Worm (Caenorhabditis elegans) whole organism, L4 larva: ENCODE data around the gene F59A7.11.

Experiments
- D1046.2 ChIP-seq: fragments of 200-800 bp; sonication (Bioruptor generic); IDR thresholded peaks from 2 replicates; pipeline ENCODE4 v1.3.6; 2022; ENCODE audit warnings: missing genetic modification characterization, missing compliant biosample characterization
- F26F4.8 ChIP-seq: fragments of 200-800 bp; sonication (Bioruptor generic); conservative IDR thresholded peaks from 2 replicates; pipeline ENCODE4 v1.3.6; 2022; ENCODE audit warnings: missing genetic modification characterization, missing compliant biosample characterization
- F49E8.2 ChIP-seq: sonication (generic microtip); optimal IDR thresholded peaks from 2 replicates; lab custom pipeline; 2016; ENCODE audit warnings: missing compliant biosample characterization, mild to moderate bottlenecking, missing genetic modification characterization, borderline replicate concordance
- T20F7.1 ChIP-seq: fragments of 200-800 bp; sonication (Bioruptor generic); optimal IDR thresholded peaks from 2 replicates; lab custom pipeline; 2018; ENCODE audit warnings: mild to moderate bottlenecking, missing genetic modification characterization, missing compliant biosample characterization
- Y5F2A.4 ChIP-seq: fragments of 200-800 bp; sonication (Bioruptor generic); optimal IDR thresholded peaks from 2 replicates; lab custom pipeline; 2018; ENCODE audit warnings: mild to moderate bottlenecking, missing genetic modification characterization, missing compliant biosample characterization
- ZK337.2 ChIP-seq: fragments of 200-800 bp; sonication (Bioruptor generic); IDR thresholded peaks from 2 replicates; pipeline ENCODE4 v1.3.6; 2022; ENCODE audit warnings: missing genetic modification reagents, missing genetic modification characterization, missing compliant biosample characterization
- ZK546.5 ChIP-seq, 2 experiments: sonication (generic microtip); optimal IDR thresholded peaks; 2 replicates each; lab custom pipeline; 2017; ENCODE audit warnings: missing biosample characterization in 2 of 2, missing genetic modification characterization in 2 of 2
- aly-2 ChIP-seq: sonication (generic microtip); optimal IDR thresholded peaks from 2 replicates; lab custom pipeline; 2018; ENCODE audit warnings: missing biosample characterization, missing genetic modification characterization
- arid-1 ChIP-seq: fragments of 200-800 bp; sonication (Bioruptor generic); conservative IDR thresholded peaks from 2 replicates; pipeline ENCODE4 v1.3.6; 2022; ENCODE audit warnings: missing genetic modification reagents, missing genetic modification characterization, missing compliant biosample characterization
- ceh-32 ChIP-seq: sonication (generic microtip); optimal IDR thresholded peaks from 2 replicates; lab custom pipeline; 2016; ENCODE audit warnings: mild to moderate bottlenecking, missing genetic modification characterization, missing compliant biosample characterization; ENCODE audit not compliant: poor library complexity
- dmd-8 ChIP-seq: fragments of 200-800 bp; sonication (Bioruptor generic); IDR thresholded peaks from 2 replicates; pipeline ENCODE4 v1.3.6; 2022; ENCODE audit warnings: missing genetic modification characterization, missing compliant biosample characterization
- duxl-1 ChIP-seq: sonication (generic microtip); optimal IDR thresholded peaks from 2 replicates; lab custom pipeline; 2016; ENCODE audit warnings: mild to moderate bottlenecking, missing genetic modification characterization, moderate library complexity, missing compliant biosample characterization; ENCODE audit not compliant: poor library complexity
- dve-1 ChIP-seq: sonication (generic microtip); optimal IDR thresholded peaks from 2 replicates; lab custom pipeline; 2017; ENCODE audit warnings: antibody characterized with exemption, mild to moderate bottlenecking, missing genetic modification characterization, missing compliant biosample characterization; ENCODE audit not compliant: insufficient read depth
- hlh-11 ChIP-seq: fragments of 200-800 bp; sonication (Bioruptor generic); optimal IDR thresholded peaks from 2 replicates; lab custom pipeline; 2018; ENCODE audit warnings: mild to moderate bottlenecking, missing genetic modification characterization, missing compliant biosample characterization
- hmg-1.1 ChIP-seq: fragments of 200-800 bp; sonication (Bioruptor generic); IDR thresholded peaks from 2 replicates; pipeline ENCODE4 v1.3.6; 2022; ENCODE audit warnings: missing genetic modification reagents, missing genetic modification characterization, missing compliant biosample characterization
- lin-15B ChIP-seq: fragments of 150-350 bp; sonication (generic microtip); optimal IDR thresholded peaks from 3 replicates; lab custom pipeline; 2014; ENCODE audit warnings: missing biosample characterization, missing genetic modification characterization
- lin-39 ChIP-seq: fragments of 150-350 bp; optimal IDR thresholded peaks from 2 replicates; lab custom pipeline; 2014; ENCODE audit warnings: missing biosample characterization, missing genetic modification reagents, missing genetic modification characterization
- lir-3 ChIP-seq: sonication (generic microtip); optimal IDR thresholded peaks from 2 replicates; lab custom pipeline; 2016; ENCODE audit warnings: mild to moderate bottlenecking, missing genetic modification characterization, missing compliant biosample characterization
- madf-5 ChIP-seq, 2 experiments: fragments of 200-800 bp; sonication (Bioruptor generic); IDR thresholded peaks; 2 replicates each; pipeline ENCODE4 v1.3.6; 2022; ENCODE audit warnings: missing compliant biosample characterization in 2 of 2, missing genetic modification characterization in 2 of 2
- mdt-29 ChIP-seq: fragments of 200-800 bp; sonication (Bioruptor generic); IDR thresholded peaks from 2 replicates; pipeline ENCODE4 v1.3.6; 2022; ENCODE audit warnings: missing genetic modification reagents, missing genetic modification characterization, missing compliant biosample characterization
- nhr-102 ChIP-seq: sonication (generic microtip); optimal IDR thresholded peaks from 2 replicates; lab custom pipeline; 2016; ENCODE audit warnings: mild to moderate bottlenecking, missing genetic modification characterization, moderate library complexity, missing compliant biosample characterization
- nhr-111 ChIP-seq: fragments of 200-800 bp; sonication (Bioruptor generic); optimal IDR thresholded peaks from 2 replicates; lab custom pipeline; 2018; ENCODE audit warnings: mild to moderate bottlenecking, missing genetic modification characterization, missing compliant biosample characterization
- nhr-41 ChIP-seq: fragments of 200-800 bp; sonication (Bioruptor generic); IDR thresholded peaks from 2 replicates; pipeline ENCODE4 v1.3.6; 2022; ENCODE audit warnings: missing genetic modification reagents, missing genetic modification characterization, missing compliant biosample characterization
- nhr-42 ChIP-seq: fragments of 200-800 bp; sonication (Bioruptor generic); IDR thresholded peaks from 2 replicates; pipeline ENCODE4 v1.3.6; 2022; ENCODE audit warnings: missing genetic modification characterization, missing compliant biosample characterization
- nhr-48 ChIP-seq: sonication (generic microtip); optimal IDR thresholded peaks from 2 replicates; lab custom pipeline; 2016; ENCODE audit warnings: mild to moderate bottlenecking, missing genetic modification characterization, missing compliant biosample characterization
- nhr-77 ChIP-seq: fragments of 150-350 bp; optimal IDR thresholded peaks from 2 replicates; lab custom pipeline; 2014; ENCODE audit warnings: missing biosample characterization, missing genetic modification characterization
- pqm-1 ChIP-seq: sonication (generic microtip); optimal IDR thresholded peaks from 2 replicates; lab custom pipeline; 2017; ENCODE audit warnings: missing biosample characterization, missing genetic modification characterization
- saeg-2 ChIP-seq: fragments of 200-800 bp; sonication (Bioruptor generic); IDR thresholded peaks from 2 replicates; pipeline ENCODE4 v1.3.6; 2022; ENCODE audit warnings: missing genetic modification reagents, missing genetic modification characterization, missing compliant biosample characterization
- set-16 ChIP-seq: fragments of 200-800 bp; sonication (Bioruptor generic); IDR thresholded peaks from 2 replicates; pipeline ENCODE4 v1.3.6; 2022; ENCODE audit warnings: missing genetic modification reagents, missing genetic modification characterization, missing compliant biosample characterization
- snpc-4 ChIP-seq: fragments of 150-350 bp; optimal IDR thresholded peaks from 2 replicates; lab custom pipeline; 2014; ENCODE audit warnings: missing biosample characterization, missing genetic modification characterization
- unc-62 ChIP-seq, 3 experiments: fragments of 150-350 bp in 1 of 3; sonication (generic microtip); optimal IDR thresholded peaks in 2 of 3; peaks in 1 of 3; 1 replicate in 1 of 3; 2 replicates in 2 of 3; lab custom pipeline; 2014 to 2017; ENCODE audit warnings: missing biosample characterization in 3 of 3, missing genetic modification characterization in 3 of 3, missing genetic modification reagents in 3 of 3, missing genotype in 1 of 3
- zfp-3 ChIP-seq: fragments of 200-800 bp; sonication (Bioruptor generic); conservative IDR thresholded peaks from 2 replicates; pipeline ENCODE4 v1.3.6; 2022; ENCODE audit warnings: missing genetic modification reagents, missing genetic modification characterization, missing compliant biosample characterization
- ztf-7 ChIP-seq: fragments of 150-350 bp; optimal IDR thresholded peaks from 2 replicates; lab custom pipeline; 2014; ENCODE audit warnings: missing biosample characterization, missing genetic modification characterization

The F59A7.11 gene

DNA sequence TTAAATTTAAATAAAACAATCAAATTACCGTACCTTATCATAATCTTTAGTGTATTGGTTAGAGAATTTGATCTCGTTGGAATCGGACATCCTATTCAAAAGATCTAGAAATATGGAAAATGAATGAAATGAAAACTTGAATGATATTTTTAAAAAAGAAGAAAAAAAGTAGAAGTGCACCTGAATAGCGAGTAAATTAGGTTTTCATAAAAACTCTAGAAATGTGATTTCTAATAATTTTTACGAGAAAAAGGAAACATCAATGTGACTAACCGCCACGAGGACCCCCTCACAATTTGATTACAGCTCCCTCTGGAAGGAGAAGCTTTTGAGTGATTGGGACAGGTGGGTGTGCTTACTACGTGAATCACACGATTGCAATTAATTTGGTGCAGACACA lies 32.2 kb upstream of the F59A7.11 start, which contains the start of gene Y40B10A.5:
Gene Y40B10A.5 (minus strand): TSS at position 101 of the 400 bp plus-strand sequence.
- TF ChIP-seq mdt-29 (GFP tag; lab: Robert Waterston, UW) = no peak
- TF ChIP-seq madf-5 (GFP tag; IDR thresholded peaks at IDR 0.05; lab: Robert Waterston, UW) = no peak
- TF ChIP-seq F26F4.8 (GFP tag; lab: Robert Waterston, UW) = no peak
- TF ChIP-seq nhr-111 (GFP tag; lab: Kevin White, UChicago) = no peak
- no peak for TF ChIP-seq pqm-1 (tag; lab: Kevin White, UChicago)
- no peak for TF ChIP-seq ZK546.5 (tag; optimal IDR thresholded peaks at IDR 0.05; lab: Kevin White, UChicago)
- TF ChIP-seq nhr-77 = no peak
- no peak for TF ChIP-seq lir-3 (tag; lab: Kevin White, UChicago)
- TF ChIP-seq, all 104 proteins: peak for 0

DNA sequence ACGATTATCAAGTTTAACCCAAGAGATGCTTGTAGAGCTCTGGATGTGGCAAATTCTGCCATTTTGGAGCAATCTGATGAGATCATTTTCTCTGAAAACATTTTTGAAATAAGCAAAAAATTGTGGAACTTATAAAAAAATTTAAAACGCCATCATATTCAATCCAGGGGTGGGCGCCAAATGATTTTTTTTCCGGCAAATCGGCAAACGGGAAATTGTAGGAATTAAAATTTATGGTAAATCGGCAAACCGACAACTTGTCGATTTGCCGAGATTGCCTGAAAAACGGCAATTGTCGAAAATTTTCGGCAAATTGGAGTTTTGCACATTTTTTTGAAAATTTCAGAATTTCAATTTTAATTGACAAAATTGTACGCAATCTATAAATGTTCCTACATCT lies 21.8 kb upstream of the F59A7.11 start, which contains the start of gene srab-23:
Gene srab-23 (minus strand): TSS at position 101 of the 400 bp plus-strand sequence.
- no peak for TF ChIP-seq dmd-8
- no peak for TF ChIP-seq nhr-42 (GFP tag; lab: Robert Waterston, UW)
- no peak for TF ChIP-seq nhr-102 (tag; lab: Kevin White, UChicago)
- no peak for TF ChIP-seq F49E8.2 (tag; lab: Kevin White, UChicago)
- no peak for TF ChIP-seq D1046.2 (GFP tag; lab: Robert Waterston, UW)
- no peak for TF ChIP-seq nhr-48
- TF ChIP-seq ZK337.2 (GFP tag; lab: Robert Waterston, UW) = no peak
- no peak for TF ChIP-seq Y5F2A.4 (GFP tag; lab: Kevin White, UChicago)
- no peak for TF ChIP-seq set-16 (GFP tag; lab: Robert Waterston, UW)
- no peak for TF ChIP-seq duxl-1 (tag; lab: Kevin White, UChicago)
- no peak for TF ChIP-seq ceh-32 (tag; lab: Kevin White, UChicago)
- no peak for TF ChIP-seq hlh-11
- TF ChIP-seq hmg-1.1 (GFP tag; lab: Robert Waterston, UW) = no peak

DNA sequence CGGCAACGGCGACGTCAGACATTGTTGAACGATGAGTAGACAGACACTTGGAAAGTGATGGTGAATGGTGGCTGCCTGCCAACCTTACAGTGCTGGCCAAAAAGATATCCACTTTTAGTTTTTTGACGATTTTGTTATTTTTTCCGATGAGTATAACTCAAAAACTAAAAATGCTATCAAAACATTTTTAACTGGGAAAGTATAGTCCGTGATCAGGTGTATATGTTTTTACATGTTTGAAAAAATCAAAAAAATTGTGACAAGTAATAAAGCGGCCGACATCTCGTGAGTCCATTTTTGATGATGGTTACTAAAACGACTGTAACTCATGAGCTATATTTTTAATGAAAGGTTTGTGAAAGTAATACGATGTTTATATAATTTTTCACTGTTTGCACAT lies 17.7 kb upstream of the F59A7.11 start, which contains the start of gene hil-6:
Gene hil-6 (minus strand): TSS at position 101 of the 400 bp plus-strand sequence.
- TF ChIP-seq T20F7.1 (GFP tag; lab: Kevin White, UChicago) (no peak), aly-2 (no peak), unc-62 (GFP tag; optimal IDR thresholded peaks at IDR 0.05 in 1 of 2; lab: Kevin White, UChicago) (peak in 1 of 2 experiments; percentile 33), unc-62 (tag; optimal IDR thresholded peaks at IDR 0.05; lab: Kevin White, UChicago) (no peak)

DNA sequence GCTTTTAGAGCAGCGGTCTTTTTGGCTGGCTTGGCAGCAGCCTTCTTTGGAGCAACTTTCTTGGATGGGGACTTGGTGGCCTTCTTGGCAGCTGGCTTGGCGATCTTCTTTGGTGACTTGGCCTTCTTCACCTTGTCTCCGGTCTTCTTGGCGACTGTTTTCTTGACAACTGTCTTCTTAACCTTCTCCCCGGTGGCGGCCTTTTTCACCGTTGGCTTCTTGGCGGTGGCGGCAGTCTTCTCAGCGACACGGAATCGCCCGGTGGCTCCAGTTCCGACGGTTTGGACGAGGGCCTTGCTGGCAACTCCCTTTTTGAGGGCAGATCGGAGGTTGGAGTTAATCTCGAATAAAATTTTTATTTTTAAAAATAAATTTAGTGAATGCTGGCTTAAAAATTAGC lies 16.9 kb upstream of the F59A7.11 start:
- no peak for TF ChIP-seq arid-1 (GFP tag; lab: Robert Waterston, UW)
- TF ChIP-seq dve-1 = no peak
- TF ChIP-seq snpc-4 = no peak
- no peak for TF ChIP-seq nhr-41 (GFP tag; lab: Robert Waterston, UW)
- no peak for TF ChIP-seq saeg-2
- TF ChIP-seq ztf-7 (tag; lab: Kevin White, UChicago) = no peak
- TF ChIP-seq ZK546.5 (tag; optimal IDR thresholded peaks at IDR 0.05; lab: Kevin White, UChicago) = no peak
- TF ChIP-seq D1046.2 (GFP tag; lab: Robert Waterston, UW) = no peak
- peak; percentile 75 for TF ChIP-seq set-16 (GFP tag; lab: Robert Waterston, UW)
- TF ChIP-seq zfp-3 (GFP tag; lab: Robert Waterston, UW) = no peak
- TF ChIP-seq lin-39 (tag; lab: Kevin White, UChicago) = no peak
- TF ChIP-seq unc-62 (GFP tag; optimal IDR thresholded peaks at IDR 0.05 in 1 of 2; lab: Kevin White, UChicago) = peak in 1 of 2 experiments; percentile 43
- TF ChIP-seq unc-62 (tag; optimal IDR thresholded peaks at IDR 0.05; lab: Kevin White, UChicago) = no peak
- TF ChIP-seq, all 104 proteins: peak for 2

DNA sequence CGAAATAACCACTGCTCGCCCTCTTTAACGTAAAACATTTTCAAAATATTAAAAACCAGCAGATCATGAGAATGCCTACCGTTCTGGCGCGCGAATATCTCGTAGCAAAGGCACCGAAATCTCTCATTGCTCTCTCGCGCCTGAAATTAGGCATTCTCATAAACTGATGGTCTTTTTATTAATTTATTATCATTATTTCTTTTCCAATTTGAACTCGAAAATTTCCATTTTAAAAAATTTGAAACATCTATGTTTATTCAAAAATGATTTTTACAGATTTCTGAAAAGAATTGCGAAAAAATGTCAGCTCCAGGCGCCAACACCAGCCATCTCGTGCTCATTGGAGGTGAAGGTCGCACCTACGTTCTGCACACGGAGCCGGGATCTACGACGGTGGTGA lies 16.2 kb upstream of the F59A7.11 start, which contains the start of gene F59A7.12:
Gene F59A7.12 (plus strand): TSS at position 301 of the 400 bp plus-strand sequence.
- TF ChIP-seq set-16 (GFP tag; lab: Robert Waterston, UW) = peak; percentile 62
- TF ChIP-seq lin-15B = no peak
